Worm (Caenorhabditis elegans) whole organism, L3 larva: ENCODE measurements around the gene tut-1.

Source experiments
- ZK546.5 ChIP-seq: sonication (generic microtip); optimal IDR thresholded peaks from 2 replicates; lab custom pipeline; 2017; ENCODE audit warnings: missing biosample characterization, missing genetic modification characterization
- aly-2 ChIP-seq: fragments of 150-350 bp; optimal IDR thresholded peaks from 2 replicates; lab custom pipeline; 2014; ENCODE audit warnings: missing biosample characterization, missing genetic modification characterization
- ceh-16 ChIP-seq: sonication (generic microtip); optimal IDR thresholded peaks from 2 replicates; lab custom pipeline; 2017; ENCODE audit warnings: missing biosample characterization, missing genetic modification characterization
- ceh-82 ChIP-seq: fragments of 150-350 bp; optimal IDR thresholded peaks from 2 replicates; lab custom pipeline; 2014; ENCODE audit warnings: missing biosample characterization, missing genetic modification characterization
- ceh-9 ChIP-seq: sonication (generic microtip); optimal IDR thresholded peaks from 2 replicates; lab custom pipeline; 2018; ENCODE audit warnings: missing biosample characterization, missing genetic modification characterization
- egl-27 ChIP-seq: sonication (generic microtip); optimal IDR thresholded peaks from 4 replicates; lab custom pipeline; 2017; ENCODE audit warnings: missing biosample characterization, missing genetic modification reagents, missing genetic modification characterization
- egl-5 ChIP-seq: fragments of 150-350 bp; optimal IDR thresholded peaks from 2 replicates; lab custom pipeline; 2017; ENCODE audit warnings: missing biosample characterization, missing genetic modification reagents, missing genetic modification characterization, inconsistent platforms
- elt-1 ChIP-seq: fragments of 150-350 bp; optimal IDR thresholded peaks from 2 replicates; lab custom pipeline; 2014; ENCODE audit warnings: missing biosample characterization, missing genetic modification characterization
- elt-3 ChIP-seq, 3 experiments: fragments of 150-350 bp in 1 of 3; sonication (generic microtip) in 2 of 3; optimal IDR thresholded peaks; 2 replicates in 2 of 3; 4 replicates in 1 of 3; lab custom pipeline; 2014 to 2017; ENCODE audit warnings: missing biosample characterization in 3 of 3, missing genetic modification characterization in 3 of 3
- eor-1 ChIP-seq, 2 experiments: fragments of 150-350 bp; optimal IDR thresholded peaks; 2 replicates each; lab custom pipeline; 2014 to 2018; ENCODE audit warnings: missing biosample characterization in 2 of 2, missing genetic modification characterization in 2 of 2
- fkh-10 ChIP-seq: sonication (generic microtip); optimal IDR thresholded peaks from 2 replicates; lab custom pipeline; 2017; ENCODE audit warnings: missing biosample characterization, missing genetic modification reagents, missing genetic modification characterization
- fkh-2 ChIP-seq: fragments of 150-350 bp; optimal IDR thresholded peaks from 2 replicates; lab custom pipeline; 2014; ENCODE audit warnings: missing biosample characterization, missing genetic modification reagents, missing genetic modification characterization
- fos-1 ChIP-seq: fragments of 150-350 bp; optimal IDR thresholded peaks from 2 replicates; lab custom pipeline; 2014; ENCODE audit warnings: missing biosample characterization, missing genetic modification characterization
- hmg-11 ChIP-seq: sonication (generic microtip); optimal IDR thresholded peaks from 2 replicates; lab custom pipeline; 2016; ENCODE audit warnings: missing genetic modification characterization, missing compliant biosample characterization
- lin-15B ChIP-seq: fragments of 150-350 bp; optimal IDR thresholded peaks from 2 replicates; lab custom pipeline; 2014; ENCODE audit warnings: missing biosample characterization, missing genetic modification characterization
- lsy-12 ChIP-seq: sonication (generic microtip); optimal IDR thresholded peaks from 2 replicates; lab custom pipeline; 2016; ENCODE audit warnings: mild to moderate bottlenecking, missing genetic modification characterization, missing compliant biosample characterization
- mdl-1 ChIP-seq: fragments of 150-350 bp; optimal IDR thresholded peaks from 2 replicates; lab custom pipeline; 2014; ENCODE audit warnings: missing biosample characterization, missing genetic modification characterization
- mml-1 ChIP-seq: fragments of 150-350 bp; sonication (generic microtip); optimal IDR thresholded peaks from 3 replicates; lab custom pipeline; 2014; ENCODE audit warnings: missing biosample characterization, missing genetic modification characterization
- nfya-1 ChIP-seq: sonication (generic microtip); optimal IDR thresholded peaks from 2 replicates; lab custom pipeline; 2017; ENCODE audit warnings: missing genetic modification characterization, mild to moderate bottlenecking, missing compliant biosample characterization, antibody characterized with exemption, moderate library complexity; ENCODE audit not compliant: insufficient read depth
- nhr-11 ChIP-seq: fragments of 150-350 bp; optimal IDR thresholded peaks from 2 replicates; lab custom pipeline; 2014; ENCODE audit warnings: missing biosample characterization, missing genetic modification characterization
- nhr-237 ChIP-seq: fragments of 150-350 bp; optimal IDR thresholded peaks from 2 replicates; lab custom pipeline; 2014; ENCODE audit warnings: missing biosample characterization, missing genetic modification characterization
- nhr-28 ChIP-seq: fragments of 150-350 bp; optimal IDR thresholded peaks from 2 replicates; lab custom pipeline; 2014; ENCODE audit warnings: missing biosample characterization, missing genetic modification characterization
- nhr-43 ChIP-seq: sonication (generic microtip); optimal IDR thresholded peaks from 2 replicates; lab custom pipeline; 2016; ENCODE audit warnings: mild to moderate bottlenecking, missing genetic modification characterization, missing compliant biosample characterization; ENCODE audit not compliant: poor library complexity, severe bottlenecking
- nhr-67 ChIP-seq: fragments of 150-350 bp; optimal IDR thresholded peaks from 2 replicates; lab custom pipeline; 2014; ENCODE audit warnings: missing biosample characterization, missing genetic modification characterization
- nhr-76 ChIP-seq: fragments of 150-350 bp; sonication (generic microtip); optimal IDR thresholded peaks from 5 replicates; lab custom pipeline; 2014; ENCODE audit warnings: missing biosample characterization, missing genetic modification characterization
- nhr-77 ChIP-seq: fragments of 150-350 bp; optimal IDR thresholded peaks from 2 replicates; lab custom pipeline; 2014; ENCODE audit warnings: missing biosample characterization, missing genetic modification characterization
- pha-4 ChIP-seq: fragments of 150-350 bp; optimal IDR thresholded peaks from 2 replicates; lab custom pipeline; 2014; ENCODE audit warnings: missing biosample characterization, missing genetic modification reagents, missing genetic modification characterization
- pqm-1 ChIP-seq: fragments of 150-350 bp; optimal IDR thresholded peaks from 2 replicates; lab custom pipeline; 2017; ENCODE audit warnings: missing biosample characterization, missing genetic modification characterization, inconsistent platforms
- sea-2 ChIP-seq: fragments of 150-350 bp; sonication (generic microtip); optimal IDR thresholded peaks from 4 replicates; lab custom pipeline; 2014; ENCODE audit warnings: missing biosample characterization, missing genetic modification reagents, missing genetic modification characterization
- tbx-2 ChIP-seq: sonication (generic microtip); optimal IDR thresholded peaks from 2 replicates; lab custom pipeline; 2016; ENCODE audit warnings: mild to moderate bottlenecking, missing genetic modification characterization, missing compliant biosample characterization
- unc-39 ChIP-seq: sonication (generic microtip); optimal IDR thresholded peaks from 4 replicates; lab custom pipeline; 2017; ENCODE audit warnings: missing biosample characterization, missing genetic modification characterization
- unc-62 ChIP-seq: fragments of 150-350 bp; sonication (generic microtip); optimal IDR thresholded peaks from 4 replicates; lab custom pipeline; 2014; ENCODE audit warnings: missing biosample characterization, missing genetic modification reagents, missing genetic modification characterization
- ztf-11 ChIP-seq: fragments of 150-350 bp; optimal IDR thresholded peaks from 2 replicates; lab custom pipeline; 2014; ENCODE audit warnings: missing biosample characterization, missing genetic modification characterization
- ztf-4 ChIP-seq: fragments of 150-350 bp; optimal IDR thresholded peaks from 2 replicates; lab custom pipeline; 2014; ENCODE audit warnings: missing biosample characterization, missing genetic modification characterization

The tut-1 gene

ce11 chrIV:81428-81827, 40.1 kb downstream of the tut-1 start:
- TF ChIP-seq pha-4 (tag; lab: Kevin White, UChicago) = peak; percentile 53
- TF ChIP-seq hmg-11 = peak; percentile 44
- no peak for TF ChIP-seq unc-62 (GFP tag; lab: Kevin White, UChicago)
- no peak for TF ChIP-seq ZK546.5

ce11 chrIV:80943-81342, 40.6 kb downstream of the tut-1 start:
- TF ChIP-seq elt-3 (tag; optimal IDR thresholded peaks at IDR 0.05; lab: Kevin White, UChicago) = no peak
- TF ChIP-seq lin-15B (tag; lab: Kevin White, UChicago) = no peak

- TF ChIP-seq nfya-1 (tag; lab: Kevin White, UChicago) (peak; percentile 18), pha-4 (tag; lab: Kevin White, UChicago) (peak; percentile 78), fkh-2 (tag; lab: Kevin White, UChicago) (no peak), pqm-1 (tag; lab: Kevin White, UChicago) (no peak)
Observed at ce11 chrIV:79205-79604, 42.3 kb downstream of the tut-1 start, which contains the start of gene T05C7.9. TSS of gene T05C7.9 (plus strand) at chrIV:79276.

- TF ChIP-seq hmg-11 = no peak
- no peak for TF ChIP-seq tbx-2
- TF ChIP-seq nhr-77 (tag; lab: Kevin White, UChicago) = no peak
- no peak for TF ChIP-seq fos-1 (tag; lab: Kevin White, UChicago)
- TF ChIP-seq pha-4 (tag; lab: Kevin White, UChicago) = peak; percentile 3
- TF ChIP-seq, all 47 proteins: peak for 1
Observed at ce11 chrIV:78206-78605, 43.3 kb downstream of the tut-1 start.

ce11 chrIV:77421-77820, 44.1 kb downstream of the tut-1 start:
- TF ChIP-seq pqm-1 (tag; lab: Kevin White, UChicago) (no peak), elt-3 (tag; optimal IDR thresholded peaks at IDR 0.05; lab: Kevin White, UChicago) (no peak), ztf-4 (tag; lab: Kevin White, UChicago) (no peak), nhr-77 (tag; lab: Kevin White, UChicago) (no peak), hmg-11 (no peak), ceh-82 (tag; lab: Kevin White, UChicago) (no peak), eor-1 (tag; optimal IDR thresholded peaks at IDR 0.05; lab: Kevin White, UChicago) (no peak), nhr-76 (tag; lab: Kevin White, UChicago) (no peak), tbx-2 (no peak), nhr-28 (tag; lab: Kevin White, UChicago) (no peak)

ce11 chrIV:76070-76469, 45.4 kb downstream of the tut-1 start, which contains the start of gene T05C7.8:
TSS of gene T05C7.8 (plus strand) at chrIV:76370.
- TF ChIP-seq ceh-82 (tag; lab: Kevin White, UChicago) (no peak), nhr-43 (no peak), lsy-12 (no peak), egl-27 (no peak), nhr-67 (no peak), fkh-2 (tag; lab: Kevin White, UChicago) (no peak), hmg-11 (no peak), fos-1 (tag; lab: Kevin White, UChicago) (no peak), aly-2 (no peak)

- TF ChIP-seq nhr-11 (tag; lab: Kevin White, UChicago) (no peak), mdl-1 (tag; lab: Kevin White, UChicago) (no peak), elt-1 (tag; lab: Kevin White, UChicago) (no peak), unc-39 (tag; lab: Kevin White, UChicago) (no peak), nfya-1 (tag; lab: Kevin White, UChicago) (no peak), ceh-16 (no peak), ztf-11 (tag; lab: Kevin White, UChicago) (no peak), mml-1 (tag; lab: Kevin White, UChicago) (no peak), ceh-9 (no peak), nhr-237 (tag; lab: Kevin White, UChicago) (no peak), ZK546.5 (no peak), hmg-11 (no peak), lin-15B (tag; lab: Kevin White, UChicago) (no peak), fkh-10 (GFP tag; lab: Kevin White, UChicago) (no peak), sea-2 (GFP tag; lab: Kevin White, UChicago) (no peak), egl-5 (no peak), egl-27 (no peak)
Observed at ce11 chrIV:73175-73574, 48.3 kb downstream of the tut-1 start.
